Worm (Caenorhabditis elegans) whole organism, early embryonic: ENCODE data around the gene T25E4.1.

ENCODE experiments used
- ama-1 ChIP-seq: fragments of 150-350 bp; optimal IDR thresholded peaks from 2 replicates; lab custom pipeline; 2014
- ceh-36 ChIP-seq: sonication (generic microtip); optimal IDR thresholded peaks from 2 replicates; lab custom pipeline; 2016; ENCODE audit warnings: missing genetic modification characterization, inconsistent platforms, missing compliant biosample characterization
- hnd-1 ChIP-seq: sonication (generic microtip); optimal IDR thresholded peaks from 2 replicates; lab custom pipeline; 2016; ENCODE audit warnings: missing genetic modification characterization, missing compliant biosample characterization
- tbx-11 ChIP-seq: fragments of 200-800 bp; sonication (Bioruptor generic); IDR thresholded peaks from 2 replicates; pipeline ENCODE4 v1.3.6; 2022; ENCODE audit warnings: missing genetic modification characterization, missing compliant biosample characterization

DNA sequence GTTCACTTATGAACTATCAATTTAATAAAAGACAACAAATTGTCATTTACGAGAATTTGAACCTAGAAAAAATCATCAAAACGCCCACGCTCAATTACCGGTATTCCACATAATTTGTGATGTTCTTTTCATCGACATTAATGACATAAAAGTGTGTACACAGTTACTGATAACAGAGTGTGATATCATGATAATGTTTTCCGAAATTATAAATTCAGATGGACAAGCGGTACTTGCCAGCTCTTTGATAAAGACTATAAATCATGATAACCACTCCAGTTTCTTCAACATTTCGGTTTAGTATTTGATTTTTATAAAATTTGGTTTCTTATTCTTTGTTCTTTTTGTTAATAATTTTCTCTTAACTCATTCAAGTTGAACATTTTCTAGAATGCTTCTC lies 7.7 kb downstream of the T25E4.1 start, which contains the start of gene lys-8:
- TF ChIP-seq hnd-1 (tag; lab: Kevin White, UChicago), result no peak
- TF ChIP-seq ama-1, result no peak
- TF ChIP-seq tbx-11 (GFP tag; lab: Robert Waterston, UW), result no peak
- TF ChIP-seq ceh-36 (tag; lab: Kevin White, UChicago), result no peak
